Worm (Caenorhabditis elegans) whole organism, L2 larva: ENCODE data around the gene epg-4.

ENCODE experiments used
- C34F6.9 ChIP-seq: fragments of 150-350 bp; optimal IDR thresholded peaks from 2 replicates; lab custom pipeline; 2014; ENCODE audit warnings: missing biosample characterization, missing genetic modification characterization
- Y55F3AM.14 ChIP-seq: fragments of 200-800 bp; sonication (Bioruptor generic); optimal IDR thresholded peaks from 2 replicates; lab custom pipeline; 2018; ENCODE audit warnings: mild to moderate bottlenecking, missing genetic modification characterization, missing compliant biosample characterization
- aly-2 ChIP-seq: fragments of 150-350 bp; optimal IDR thresholded peaks from 2 replicates; lab custom pipeline; 2014; ENCODE audit warnings: missing biosample characterization, missing genetic modification characterization
- blmp-1 ChIP-seq: sonication (generic microtip); optimal IDR thresholded peaks from 2 replicates; lab custom pipeline; 2017; ENCODE audit warnings: missing genetic modification characterization, mild to moderate bottlenecking, missing compliant biosample characterization, antibody characterized with exemption, moderate library complexity; ENCODE audit not compliant: insufficient read depth
- ceh-82 ChIP-seq: fragments of 150-350 bp; optimal IDR thresholded peaks from 2 replicates; lab custom pipeline; 2014; ENCODE audit warnings: missing biosample characterization, missing genetic modification characterization
- dmd-4 ChIP-seq: sonication (generic microtip); optimal IDR thresholded peaks from 2 replicates; lab custom pipeline; 2017; ENCODE audit warnings: missing biosample characterization, missing genetic modification characterization
- lin-11 ChIP-seq: fragments of 150-350 bp; sonication (generic microtip); optimal IDR thresholded peaks from 2 replicates; lab custom pipeline; 2014; ENCODE audit warnings: missing biosample characterization, missing genetic modification characterization, inconsistent platforms, mixed read lengths
- nhr-12 ChIP-seq: fragments of 150-350 bp; optimal IDR thresholded peaks from 2 replicates; lab custom pipeline; 2014; ENCODE audit warnings: missing biosample characterization, missing genetic modification characterization
- snpc-4 ChIP-seq: fragments of 150-350 bp; optimal IDR thresholded peaks from 2 replicates; lab custom pipeline; 2014; ENCODE audit warnings: missing biosample characterization, missing genetic modification characterization

DNA sequence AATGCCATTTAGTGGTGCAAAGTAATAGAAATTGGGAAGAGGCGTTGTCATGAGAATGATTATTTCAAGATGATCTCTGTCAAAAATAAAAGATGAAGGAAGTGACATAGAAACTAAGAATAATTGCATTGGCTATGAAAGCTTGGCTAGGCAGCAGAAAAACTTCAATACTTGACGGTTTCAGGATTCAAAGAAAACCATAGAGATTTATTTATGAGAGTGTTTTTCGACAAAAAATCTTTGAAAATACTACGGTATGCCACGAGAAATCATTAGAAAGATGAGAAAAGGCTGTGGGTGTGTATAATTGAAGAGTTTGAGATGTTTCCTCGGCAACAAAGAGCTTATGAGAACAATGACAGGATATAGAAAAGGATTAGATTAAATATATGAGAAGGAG lies 3.5 kb downstream of the epg-4 start, which contains the start of gene F37C12.14:
- TF ChIP-seq dmd-4 (tag; lab: Kevin White, UChicago) (no peak), C34F6.9 (tag; lab: Kevin White, UChicago) (no peak), aly-2 (tag; lab: Kevin White, UChicago) (no peak), ceh-82 (tag; lab: Kevin White, UChicago) (no peak), Y55F3AM.14 (GFP tag; lab: Kevin White, UChicago) (no peak), lin-11 (no peak), blmp-1 (no peak), snpc-4 (tag; lab: Kevin White, UChicago) (no peak), nhr-12 (tag; lab: Kevin White, UChicago) (no peak)
